Worm (Caenorhabditis elegans) whole organism, midembryonic: ENCODE results near the gene F44A2.5.
A peak's percentile ranks its signal among the peaks of the same experiment; 100 is the strongest.

ENCODE experiments used
- T22C8.4 ChIP-seq: fragments of 200-800 bp; sonication (Bioruptor generic); IDR thresholded peaks from 2 replicates; pipeline ENCODE4 v1.3.6; 2022; ENCODE audit warnings: missing genetic modification characterization, missing compliant biosample characterization
- cog-1 ChIP-seq: sonication (generic microtip); optimal IDR thresholded peaks from 2 replicates; lab custom pipeline; 2016; ENCODE audit warnings: missing genetic modification characterization, missing compliant biosample characterization
- flt-1 ChIP-seq: fragments of 200-800 bp; sonication (Bioruptor generic); IDR thresholded peaks from 2 replicates; pipeline ENCODE4 v1.3.6; 2022; ENCODE audit warnings: missing genetic modification characterization, missing compliant biosample characterization
- klf-2 ChIP-seq: fragments of 200-800 bp; sonication (Bioruptor generic); conservative IDR thresholded peaks from 2 replicates; pipeline ENCODE4 v1.3.6; 2022; ENCODE audit warnings: missing genetic modification reagents, missing genetic modification characterization, missing compliant biosample characterization
- med-1 ChIP-seq: sonication (generic microtip); optimal IDR thresholded peaks from 2 replicates; lab custom pipeline; 2017; ENCODE audit warnings: missing genetic modification characterization, mild to moderate bottlenecking, missing compliant biosample characterization, antibody characterized with exemption, missing genetic modification reagents; ENCODE audit not compliant: insufficient read depth
- ref-1 ChIP-seq: fragments of 200-800 bp; sonication (Bioruptor generic); conservative IDR thresholded peaks from 2 replicates; pipeline ENCODE4 v1.3.6; 2022; ENCODE audit warnings: missing genetic modification reagents, missing genetic modification characterization, missing compliant biosample characterization
- tab-1 ChIP-seq: fragments of 200-800 bp; sonication (Bioruptor generic); IDR thresholded peaks from 2 replicates; pipeline ENCODE4 v1.3.6; 2022; ENCODE audit warnings: missing genetic modification characterization, missing compliant biosample characterization
- ztf-23 ChIP-seq: fragments of 200-800 bp; sonication (Bioruptor generic); IDR thresholded peaks from 2 replicates; pipeline ENCODE4 v1.3.6; 2022; ENCODE audit warnings: missing genetic modification reagents, missing genetic modification characterization, missing compliant biosample characterization
- ztf-29 ChIP-seq: fragments of 200-800 bp; sonication (Bioruptor generic); IDR thresholded peaks from 2 replicates; pipeline ENCODE4 v1.3.6; 2022; ENCODE audit warnings: missing genetic modification reagents, missing genetic modification characterization, missing compliant biosample characterization

The F44A2.5 gene

DNA sequence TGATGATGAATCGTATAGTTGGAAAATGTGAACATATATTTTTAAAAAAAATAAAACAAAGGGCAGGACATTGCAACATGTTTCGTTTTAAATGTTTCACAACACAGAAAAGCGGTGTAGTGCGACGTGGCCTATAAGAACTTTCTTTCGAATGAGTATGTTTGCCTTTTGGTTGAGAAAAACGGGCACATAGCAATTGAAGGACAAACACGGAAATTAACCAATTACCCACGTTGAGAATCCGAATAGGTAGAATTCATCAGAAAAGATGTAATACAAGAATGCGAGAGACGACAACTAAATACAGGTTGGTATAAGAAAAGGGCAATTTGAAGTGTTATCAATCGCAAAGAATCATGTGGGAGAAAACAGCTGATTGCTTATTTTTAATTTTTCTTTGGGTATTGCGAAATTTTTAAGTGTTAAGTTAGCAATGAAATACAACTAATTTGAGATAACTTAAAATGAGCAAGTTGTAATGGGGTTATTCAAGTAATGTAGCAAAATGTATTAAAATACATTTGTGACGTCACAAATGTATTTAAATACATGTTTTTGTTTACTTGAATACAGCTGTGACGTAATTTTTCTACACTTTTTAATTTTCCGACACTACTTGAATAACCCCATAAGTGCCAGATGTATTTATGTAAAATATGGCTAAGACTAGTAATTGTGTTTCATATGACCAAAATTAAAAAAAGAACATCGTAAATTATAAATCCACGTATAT, 36.0 kb downstream of the F44A2.5 start, which contains the start of gene acl-14:
acl-14 (minus strand) TSS at position 316 of the 733 bp plus-strand sequence.
- TF ChIP-seq ztf-23 (GFP tag; lab: Robert Waterston, UW) (no peak), ztf-29 (GFP tag; lab: Robert Waterston, UW) (no peak), tab-1 (GFP tag; lab: Robert Waterston, UW) (no peak), med-1 (GFP tag; lab: Kevin White, UChicago) (no peak)

DNA sequence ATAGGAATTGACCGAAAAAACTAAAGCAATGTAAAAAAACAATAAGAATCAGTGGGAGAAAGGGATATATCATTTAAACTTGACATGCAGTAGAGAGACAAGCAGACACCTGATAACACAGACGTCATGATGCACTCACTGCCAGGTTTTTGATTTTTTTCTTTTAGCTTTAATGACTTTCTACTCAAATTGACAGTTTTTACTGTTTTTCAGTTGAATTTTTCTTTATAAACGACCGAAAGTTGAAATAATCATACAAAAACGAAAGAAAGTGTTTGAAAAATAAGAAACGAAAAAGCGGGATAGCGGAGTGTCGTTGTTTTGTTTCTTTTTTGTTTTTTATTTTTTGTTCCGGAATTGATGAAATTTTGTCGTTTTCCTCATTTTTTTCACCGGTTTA, 36.8 kb downstream of the F44A2.5 start, which contains the start of gene ucp-4:
ucp-4 (plus strand) TSS at position 83 of the 400 bp plus-strand sequence.
- TF ChIP-seq ztf-29 (GFP tag; lab: Robert Waterston, UW) (0 out of 2 replicates have a peak, but pooled peaks have one; percentile 3), cog-1 (tag; lab: Kevin White, UChicago) (no peak)

- no peak for TF ChIP-seq flt-1 (GFP tag; lab: Robert Waterston, UW)
- TF ChIP-seq ztf-29 (GFP tag; lab: Robert Waterston, UW), result no peak
- TF ChIP-seq klf-2 (GFP tag; lab: Robert Waterston, UW), result no peak
- TF ChIP-seq T22C8.4, result no peak
- no peak for TF ChIP-seq ref-1
- TF ChIP-seq ztf-23 (GFP tag; lab: Robert Waterston, UW), result no peak
- no peak for TF ChIP-seq tab-1 (GFP tag; lab: Robert Waterston, UW)
- no peak for TF ChIP-seq cog-1 (tag; lab: Kevin White, UChicago)
- TF ChIP-seq med-1 (GFP tag; lab: Kevin White, UChicago), result no peak
Measured at ce11 chrV:9336462-9336861, 39.0 kb downstream of the F44A2.5 start, which contains the start of gene coq-6. TSS of gene coq-6 (plus strand) at chrV:9336762.

ce11 chrV:9338452-9338851, 41.0 kb downstream of the F44A2.5 start:
- no peak for TF ChIP-seq ztf-23 (GFP tag; lab: Robert Waterston, UW)
- no peak for TF ChIP-seq med-1 (GFP tag; lab: Kevin White, UChicago)
- TF ChIP-seq tab-1 (GFP tag; lab: Robert Waterston, UW), result no peak

ce11 chrV:9339292-9339691, 41.9 kb downstream of the F44A2.5 start:
- TF ChIP-seq klf-2 (GFP tag; lab: Robert Waterston, UW), result 0 out of 2 replicates have a peak, but pooled peaks have one; percentile 15
- TF ChIP-seq ztf-23 (GFP tag; lab: Robert Waterston, UW), result 0 out of 2 replicates have a peak, but pooled peaks have one; percentile 8

ce11 chrV:9340318-9340717, 42.9 kb downstream of the F44A2.5 start:
- TF ChIP-seq tab-1 (GFP tag; lab: Robert Waterston, UW) (0 out of 2 replicates have a peak, but pooled peaks have one; percentile 8), flt-1 (GFP tag; lab: Robert Waterston, UW) (no peak), ztf-29 (GFP tag; lab: Robert Waterston, UW) (no peak), klf-2 (GFP tag; lab: Robert Waterston, UW) (no peak), ref-1 (no peak), ztf-23 (GFP tag; lab: Robert Waterston, UW) (no peak; the same call in 1 of the 2 replicates), cog-1 (tag; lab: Kevin White, UChicago) (no peak), med-1 (GFP tag; lab: Kevin White, UChicago) (no peak)

DNA sequence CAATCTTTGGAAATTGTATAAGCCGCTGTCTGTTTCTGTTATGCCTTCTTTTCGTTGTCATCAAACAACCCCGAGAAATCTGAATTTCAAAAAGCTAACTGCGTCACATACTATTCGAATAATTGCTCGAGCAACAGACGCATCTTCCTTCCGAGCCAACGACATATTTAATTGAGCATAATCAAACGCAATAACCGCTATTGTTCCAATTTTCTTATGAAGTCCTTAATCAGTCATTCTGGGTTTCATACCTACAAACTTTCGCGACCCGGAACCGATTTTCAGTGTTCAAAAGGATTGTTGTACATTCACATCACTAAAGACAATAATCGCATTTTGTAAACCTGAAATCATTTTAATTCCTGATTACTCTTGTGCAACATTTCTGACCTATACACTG, 44.4 kb downstream of the F44A2.5 start:
- peak; percentile 62; the same call in 1 of the 2 replicates for TF ChIP-seq flt-1 (GFP tag; lab: Robert Waterston, UW)
- TF ChIP-seq klf-2 (GFP tag; lab: Robert Waterston, UW), result 0 out of 2 replicates have a peak, but pooled peaks have one; percentile 50
- peak; percentile 49 for TF ChIP-seq ztf-23 (GFP tag; lab: Robert Waterston, UW)

ce11 chrV:9342282-9342681, 44.9 kb downstream of the F44A2.5 start:
- TF ChIP-seq ztf-23 (GFP tag; lab: Robert Waterston, UW) (0 out of 2 replicates have a peak, but pooled peaks have one; percentile 6), flt-1 (GFP tag; lab: Robert Waterston, UW) (peak; percentile 78; the same call in 1 of the 2 replicates), T22C8.4 (peak; percentile 28; the same call in 1 of the 2 replicates), klf-2 (GFP tag; lab: Robert Waterston, UW) (0 out of 2 replicates have a peak, but pooled peaks have one; percentile 49)

- no peak for TF ChIP-seq ref-1
- no peak; the same call in 1 of the 2 replicates for TF ChIP-seq flt-1 (GFP tag; lab: Robert Waterston, UW)
- TF ChIP-seq ztf-23 (GFP tag; lab: Robert Waterston, UW), result 0 out of 2 replicates have a peak, but pooled peaks have one; percentile 45
- no peak for TF ChIP-seq med-1 (GFP tag; lab: Kevin White, UChicago)
- TF ChIP-seq klf-2 (GFP tag; lab: Robert Waterston, UW), result no peak
- no peak for TF ChIP-seq ztf-29 (GFP tag; lab: Robert Waterston, UW)
- no peak for TF ChIP-seq cog-1 (tag; lab: Kevin White, UChicago)
- 0 out of 2 replicates have a peak, but pooled peaks have one; percentile 11 for TF ChIP-seq T22C8.4
- TF ChIP-seq tab-1 (GFP tag; lab: Robert Waterston, UW), result 0 out of 2 replicates have a peak, but pooled peaks have one; percentile 4
Measured at ce11 chrV:9342965-9343628, 45.7 kb downstream of the F44A2.5 start.
